Fruit fly (Drosophila melanogaster): ENCODE data around the gene CG31229.

Gene CG31229

dm6 chr3R:18669152-18669551 is 1.5 kb downstream of the CG31229 start, which contains the start of gene CG7702 (continued):
- TF ChIP-seq tna (GFP tag; IDR thresholded peaks at IDR 0.05; ENCODE audit: partially characterized antibody) = 0 out of 2 replicates have a peak, but pooled peaks have one; percentile 24

DNA sequence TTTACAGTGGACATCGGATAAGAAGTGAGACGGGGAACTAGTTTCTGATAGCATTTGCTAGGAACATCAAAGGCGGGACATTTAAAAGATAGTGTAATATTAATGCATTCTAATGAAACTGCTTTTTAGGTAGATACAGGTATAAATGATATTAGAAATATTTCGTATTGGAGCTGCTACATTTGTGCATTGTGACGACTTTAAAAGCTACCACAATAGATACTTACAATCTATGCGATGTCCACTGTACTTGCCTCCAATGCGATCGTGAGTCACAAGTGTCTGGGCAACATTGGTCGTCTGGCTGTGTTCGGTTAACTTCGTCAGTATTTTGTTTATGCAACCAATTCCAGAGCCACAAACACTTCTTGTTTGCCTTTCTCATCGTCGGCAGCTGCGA is 2.2 kb downstream of the CG31229 start:
- TF ChIP-seq Oaz (GFP tag; IDR thresholded peaks at IDR 0.05) = no peak
- 0 out of 2 replicates have a peak, but pooled peaks have one; percentile 7 for TF ChIP-seq CG6272 (GFP tag; IDR thresholded peaks at IDR 0.05)
- peak; percentile 11 for TF ChIP-seq chn (GFP tag; optimal IDR thresholded peaks at IDR 0.05)
- TF ChIP-seq Fer3 (tag; optimal IDR thresholded peaks at IDR 0.05) = peak; percentile 18
- TF ChIP-seq phol (tag; optimal IDR thresholded peaks at IDR 0.05) = peak; percentile 17
- TF ChIP-seq Sox100B (GFP tag; optimal IDR thresholded peaks at IDR 0.05) = peak; percentile 32
- no peak for TF ChIP-seq CG7987 (GFP tag; optimal IDR thresholded peaks at IDR 0.05)
- no peak for TF ChIP-seq Gug (GFP tag; IDR thresholded peaks at IDR 0.05)
- TF ChIP-seq Ptx1 (GFP tag; IDR thresholded peaks at IDR 0.05) = peak; percentile 43
- no peak for TF ChIP-seq jigr1 (GFP tag; IDR thresholded peaks at IDR 0.05)
- TF ChIP-seq CG17328 (GFP tag; IDR thresholded peaks at IDR 0.05) = 0 out of 2 replicates have a peak, but pooled peaks have one; percentile 4
- TF ChIP-seq Dp (GFP tag; optimal IDR thresholded peaks at IDR 0.05) = no peak
- TF ChIP-seq pros (GFP tag; optimal IDR thresholded peaks at IDR 0.05) = no peak
- no peak for TF ChIP-seq tll (GFP tag; optimal IDR thresholded peaks at IDR 0.05)
- TF ChIP-seq Opbp (GFP tag; IDR thresholded peaks at IDR 0.05; ENCODE audit: partially characterized antibody) = no peak
- TF ChIP-seq CG17385 (GFP tag; optimal IDR thresholded peaks at IDR 0.05) = no peak
- TF ChIP-seq CG3726 (GFP tag; IDR thresholded peaks at IDR 0.05) = 0 out of 3 replicates have a peak, but pooled peaks have one; percentile 7
- TF ChIP-seq CG15514 (GFP tag; optimal IDR thresholded peaks at IDR 0.05) = no peak
- TF ChIP-seq Ssrp (tag; optimal IDR thresholded peaks at IDR 0.05) = peak; percentile 9
- TF ChIP-seq HLHmδ (GFP tag; optimal IDR thresholded peaks at IDR 0.05) = no peak
- peak; percentile 39; the same call in 1 of the 2 replicates for TF ChIP-seq sisA (GFP tag; IDR thresholded peaks at IDR 0.05)
- TF ChIP-seq BEAF-32 (GFP tag; optimal IDR thresholded peaks at IDR 0.05) = no peak
- peak; percentile 20; the same call in 1 of the 2 replicates for TF ChIP-seq CG3847 (GFP tag; IDR thresholded peaks at IDR 0.05)
- peak; percentile 69 for TF ChIP-seq Med (GFP tag)
- no peak for TF ChIP-seq CG2129 (GFP tag; IDR thresholded peaks at IDR 0.05; ENCODE audit: partially characterized antibody)
- peak; percentile 8; the same call in 1 of the 2 replicates for TF ChIP-seq sob (GFP tag; IDR thresholded peaks at IDR 0.05)
- TF ChIP-seq CG9215 (GFP tag; IDR thresholded peaks at IDR 0.05) = peak; percentile 24; the same call in 1 of the 2 replicates
- peak; percentile 43; the same call in 2 of the 3 replicates for TF ChIP-seq tgo (GFP tag; IDR thresholded peaks at IDR 0.05)
- 0 out of 3 replicates have a peak, but pooled peaks have one; percentile 16 for TF ChIP-seq CG11695 (GFP tag; IDR thresholded peaks at IDR 0.05)
- TF ChIP-seq CG15479 (GFP tag; optimal IDR thresholded peaks at IDR 0.05) = no peak
- peak; percentile 48 for TF ChIP-seq CG13424 (tag; optimal IDR thresholded peaks at IDR 0.05)
- no peak for TF ChIP-seq wdn (GFP tag; IDR thresholded peaks at IDR 0.05)
- peak; percentile 20 for TF ChIP-seq mam (GFP tag; optimal IDR thresholded peaks at IDR 0.05)
- peak; percentile 10 for TF ChIP-seq CG12659 (GFP tag; optimal IDR thresholded peaks at IDR 0.05)
- no peak for TF ChIP-seq CG18262 (tag; optimal IDR thresholded peaks at IDR 0.05)
- peak; percentile 26; the same call in 1 of the 2 replicates for TF ChIP-seq CG14014 (GFP tag; IDR thresholded peaks at IDR 0.05)
- TF ChIP-seq CG16863 (GFP tag; optimal IDR thresholded peaks at IDR 0.05) = peak; percentile 12
- TF ChIP-seq Mad (GFP tag; optimal IDR thresholded peaks at IDR 0.05) = no peak
- TF ChIP-seq CG17359 (tag; optimal IDR thresholded peaks at IDR 0.05) = peak; percentile 6
- TF ChIP-seq CoRest (tag; optimal IDR thresholded peaks at IDR 0.05) = peak; percentile 33
- no peak for TF ChIP-seq gcm (GFP tag; optimal IDR thresholded peaks at IDR 0.05)
- no peak for TF ChIP-seq CG13894 (tag; optimal IDR thresholded peaks at IDR 0.05)
- no peak for TF ChIP-seq Tbp (GFP tag; optimal IDR thresholded peaks at IDR 0.05)
- TF ChIP-seq CG12769 (tag; optimal IDR thresholded peaks at IDR 0.05) = peak; percentile 37
- TF ChIP-seq ERR (GFP tag; optimal IDR thresholded peaks at IDR 0.05) = no peak
- TF ChIP-seq CG17912 (GFP tag; optimal IDR thresholded peaks at IDR 0.05) = no peak

Data from whole organism, embryonic.